Fruit fly (Drosophila melanogaster): ENCODE data around the gene CG11892.

- TF ChIP-seq Dll (optimal IDR thresholded peaks at IDR 0.05) (no peak), CG8478 (optimal IDR thresholded peaks at IDR 0.05) (no peak)
Measured at dm6 chr3R:25320051-25320705, 38.8 kb downstream of the CG11892 start, which contains the start of gene CG10560.

All from whole organism.